Worm (Caenorhabditis elegans) whole organism, midembryonic: Measurements from ENCODE around the gene nhr-140.

Experiments used
- T22C8.4 ChIP-seq: fragments of 200-800 bp; sonication (Bioruptor generic); IDR thresholded peaks from 2 replicates; pipeline ENCODE4 v1.3.6; 2022; ENCODE audit warnings: missing genetic modification characterization, missing compliant biosample characterization
- cog-1 ChIP-seq: sonication (generic microtip); optimal IDR thresholded peaks from 2 replicates; lab custom pipeline; 2016; ENCODE audit warnings: missing genetic modification characterization, missing compliant biosample characterization
- flt-1 ChIP-seq: fragments of 200-800 bp; sonication (Bioruptor generic); IDR thresholded peaks from 2 replicates; pipeline ENCODE4 v1.3.6; 2022; ENCODE audit warnings: missing genetic modification characterization, missing compliant biosample characterization
- klf-2 ChIP-seq: fragments of 200-800 bp; sonication (Bioruptor generic); conservative IDR thresholded peaks from 2 replicates; pipeline ENCODE4 v1.3.6; 2022; ENCODE audit warnings: missing genetic modification reagents, missing genetic modification characterization, missing compliant biosample characterization
- med-1 ChIP-seq: sonication (generic microtip); optimal IDR thresholded peaks from 2 replicates; lab custom pipeline; 2017; ENCODE audit warnings: missing genetic modification characterization, mild to moderate bottlenecking, missing compliant biosample characterization, antibody characterized with exemption, missing genetic modification reagents; ENCODE audit not compliant: insufficient read depth
- ref-1 ChIP-seq: fragments of 200-800 bp; sonication (Bioruptor generic); conservative IDR thresholded peaks from 2 replicates; pipeline ENCODE4 v1.3.6; 2022; ENCODE audit warnings: missing genetic modification reagents, missing genetic modification characterization, missing compliant biosample characterization
- tab-1 ChIP-seq: fragments of 200-800 bp; sonication (Bioruptor generic); IDR thresholded peaks from 2 replicates; pipeline ENCODE4 v1.3.6; 2022; ENCODE audit warnings: missing genetic modification characterization, missing compliant biosample characterization
- ztf-23 ChIP-seq: fragments of 200-800 bp; sonication (Bioruptor generic); IDR thresholded peaks from 2 replicates; pipeline ENCODE4 v1.3.6; 2022; ENCODE audit warnings: missing genetic modification reagents, missing genetic modification characterization, missing compliant biosample characterization
- ztf-29 ChIP-seq: fragments of 200-800 bp; sonication (Bioruptor generic); IDR thresholded peaks from 2 replicates; pipeline ENCODE4 v1.3.6; 2022; ENCODE audit warnings: missing genetic modification reagents, missing genetic modification characterization, missing compliant biosample characterization

nhr-140 gene

ce11 chrV:6989626-6990138 lies at the start of gene nhr-140:
Gene nhr-140, minus strand, starts transcription at chrV:6989676.
- TF ChIP-seq med-1 (GFP tag; lab: Kevin White, UChicago) (no peak), tab-1 (no peak)

ce11 chrV:7036475-7036874 lies 47.0 kb upstream of the nhr-140 start, which contains the start of gene twk-11:
Gene twk-11, minus strand, starts transcription at chrV:7036575.
- TF ChIP-seq klf-2 (GFP tag; lab: Robert Waterston, UW): no peak
- no peak for TF ChIP-seq cog-1 (tag; lab: Kevin White, UChicago)
- TF ChIP-seq ref-1: no peak
- no peak for TF ChIP-seq med-1 (GFP tag; lab: Kevin White, UChicago)

ce11 chrV:7027055-7027454 lies 37.6 kb upstream of the nhr-140 start, which contains the start of gene F20A1.6:
Gene F20A1.6, minus strand, starts transcription at chrV:7027155.
- TF ChIP-seq med-1 (GFP tag; lab: Kevin White, UChicago) (no peak), flt-1 (no peak), ztf-23 (GFP tag; lab: Robert Waterston, UW) (no peak), ztf-29 (GFP tag; lab: Robert Waterston, UW) (no peak), tab-1 (no peak), klf-2 (GFP tag; lab: Robert Waterston, UW) (no peak), ref-1 (no peak), cog-1 (tag; lab: Kevin White, UChicago) (no peak), T22C8.4 (GFP tag; lab: Robert Waterston, UW) (no peak)

- TF ChIP-seq klf-2 (GFP tag; lab: Robert Waterston, UW) (no peak), ztf-23 (GFP tag; lab: Robert Waterston, UW) (no peak), med-1 (GFP tag; lab: Kevin White, UChicago) (no peak), ref-1 (no peak), tab-1 (no peak), flt-1 (no peak), T22C8.4 (GFP tag; lab: Robert Waterston, UW) (no peak), ztf-29 (GFP tag; lab: Robert Waterston, UW) (no peak), cog-1 (tag; lab: Kevin White, UChicago) (no peak)
Observed at ce11 chrV:7022981-7023380, 33.5 kb upstream of the nhr-140 start.

- TF ChIP-seq flt-1 (no peak), ztf-23 (GFP tag; lab: Robert Waterston, UW) (no peak), klf-2 (GFP tag; lab: Robert Waterston, UW) (no peak), med-1 (GFP tag; lab: Kevin White, UChicago) (no peak), ztf-29 (GFP tag; lab: Robert Waterston, UW) (no peak), tab-1 (no peak), T22C8.4 (GFP tag; lab: Robert Waterston, UW) (no peak), ref-1 (no peak), cog-1 (tag; lab: Kevin White, UChicago) (no peak)
Observed at ce11 chrV:7021772-7022171, 32.3 kb upstream of the nhr-140 start, which contains the start of gene F20A1.4. Gene F20A1.4, minus strand, starts transcription at chrV:7021872.

ce11 chrV:7017059-7017458 lies 27.6 kb upstream of the nhr-140 start, which contains the start of gene srsx-32:
Gene srsx-32, plus strand, starts transcription at chrV:7017359.
- TF ChIP-seq ref-1: no peak
- no peak for TF ChIP-seq tab-1
- TF ChIP-seq ztf-29 (GFP tag; lab: Robert Waterston, UW): no peak
- TF ChIP-seq flt-1: no peak
- TF ChIP-seq T22C8.4 (GFP tag; lab: Robert Waterston, UW): no peak
- TF ChIP-seq med-1 (GFP tag; lab: Kevin White, UChicago): no peak

ce11 chrV:7015872-7016271 lies 26.4 kb upstream of the nhr-140 start, which contains the start of gene C33G8.13:
Gene C33G8.13, minus strand, starts transcription at chrV:7015972.
- TF ChIP-seq ztf-23 (GFP tag; lab: Robert Waterston, UW) (no peak), klf-2 (GFP tag; lab: Robert Waterston, UW) (no peak), T22C8.4 (GFP tag; lab: Robert Waterston, UW) (no peak), ref-1 (no peak), med-1 (GFP tag; lab: Kevin White, UChicago) (no peak)

- no peak for TF ChIP-seq ref-1
- TF ChIP-seq ztf-29 (GFP tag; lab: Robert Waterston, UW): no peak
- TF ChIP-seq ztf-23 (GFP tag; lab: Robert Waterston, UW): no peak
- no peak for TF ChIP-seq flt-1
- TF ChIP-seq T22C8.4 (GFP tag; lab: Robert Waterston, UW): no peak
- no peak for TF ChIP-seq tab-1
- no peak for TF ChIP-seq med-1 (GFP tag; lab: Kevin White, UChicago)
- TF ChIP-seq klf-2 (GFP tag; lab: Robert Waterston, UW): no peak
- no peak for TF ChIP-seq cog-1 (tag; lab: Kevin White, UChicago)
Observed at ce11 chrV:7012617-7013016, 23.1 kb upstream of the nhr-140 start, which contains the start of gene srw-127. Gene srw-127, plus strand, starts transcription at chrV:7012917.

- TF ChIP-seq klf-2 (GFP tag; lab: Robert Waterston, UW) (no peak), T22C8.4 (GFP tag; lab: Robert Waterston, UW) (no peak), tab-1 (no peak)
Observed at ce11 chrV:7009461-7009860, 20.0 kb upstream of the nhr-140 start, which contains the start of gene C33G8.2. Gene C33G8.2, plus strand, starts transcription at chrV:7009761.

ce11 chrV:7007307-7007706 lies 17.8 kb upstream of the nhr-140 start, which contains the start of gene drd-10:
Gene drd-10, plus strand, starts transcription at chrV:7007607.
- TF ChIP-seq T22C8.4 (GFP tag; lab: Robert Waterston, UW) (no peak), ref-1 (no peak), ztf-23 (GFP tag; lab: Robert Waterston, UW) (no peak), cog-1 (tag; lab: Kevin White, UChicago) (no peak), klf-2 (GFP tag; lab: Robert Waterston, UW) (no peak), ztf-29 (GFP tag; lab: Robert Waterston, UW) (no peak), med-1 (GFP tag; lab: Kevin White, UChicago) (no peak)
